Fruit fly (Drosophila melanogaster): ENCODE measurements around the gene CG1265.

CG1265 gene

dm6 chr3L:4269920-4270319 lies 15.3 kb downstream of the CG1265 start (continued):
- TF ChIP-seq Dad (GFP tag; optimal IDR thresholded peaks at IDR 0.05) (no peak), Doc2 (GFP tag; IDR thresholded peaks at IDR 0.05) (no peak), Nf-YC (tag; optimal IDR thresholded peaks at IDR 0.05) (peak; percentile 68), Eip74EF (GFP tag; optimal IDR thresholded peaks at IDR 0.05) (peak in 1 of 2 experiments; percentile 69), CG1832 (GFP tag; optimal IDR thresholded peaks at IDR 0.05) (no peak), Usf (GFP tag; optimal IDR thresholded peaks at IDR 0.05) (peak; percentile 15), CG2199 (GFP tag; IDR thresholded peaks at IDR 0.05) (0 out of 3 replicates have a peak, but pooled peaks have one; percentile 40), Med (GFP tag) (peak; percentile 37), CG12299 (tag; optimal IDR thresholded peaks at IDR 0.05) (peak; percentile 63), gcm (GFP tag; optimal IDR thresholded peaks at IDR 0.05) (peak; percentile 72), CG16779 (GFP tag; IDR thresholded peaks at IDR 0.05) (no peak), CG4282 (GFP tag; optimal IDR thresholded peaks at IDR 0.05) (no peak), CG2116 (GFP tag; optimal IDR thresholded peaks at IDR 0.05) (peak; percentile 17), Meics (GFP tag; optimal IDR thresholded peaks at IDR 0.05) (peak; percentile 67), Max (GFP tag; optimal IDR thresholded peaks at IDR 0.05) (peak; percentile 40), CG2678 (tag; optimal IDR thresholded peaks at IDR 0.05) (peak; percentile 88), CG13296 (GFP tag; optimal IDR thresholded peaks at IDR 0.05) (peak; percentile 74), Ets65A (GFP tag) (no peak), CG7745 (tag; optimal IDR thresholded peaks at IDR 0.05) (no peak), gem (tag; optimal IDR thresholded peaks at IDR 0.05) (peak; percentile 84), Fer2 (tag; optimal IDR thresholded peaks at IDR 0.05) (peak; percentile 16), Atf3 (GFP tag; optimal IDR thresholded peaks at IDR 0.05) (no peak), CG13424 (tag; optimal IDR thresholded peaks at IDR 0.05) (peak; percentile 82), CG10979 (tag; optimal IDR thresholded peaks at IDR 0.05) (peak; percentile 82), crol (GFP tag; IDR thresholded peaks at IDR 0.05) (peak; percentile 75), toy (GFP tag; IDR thresholded peaks at IDR 0.05) (no peak), peb (GFP tag; IDR thresholded peaks at IDR 0.05) (peak; percentile 7; the same call in 1 of the 2 replicates), CG30020 (tag; optimal IDR thresholded peaks at IDR 0.05) (peak; percentile 29), sc (optimal IDR thresholded peaks at IDR 0.05) (no peak), sc (GFP tag; optimal IDR thresholded peaks at IDR 0.05) (peak; percentile 44), CG6813 (GFP tag; optimal IDR thresholded peaks at IDR 0.05) (peak; percentile 65), Ptx1 (GFP tag; IDR thresholded peaks at IDR 0.05) (peak; percentile 79), zen (tag; optimal IDR thresholded peaks at IDR 0.05) (no peak), CG18764 (GFP tag; optimal IDR thresholded peaks at IDR 0.05) (peak; percentile 36), kah (GFP tag; optimal IDR thresholded peaks at IDR 0.05) (peak; percentile 56), CG14667 (GFP tag; IDR thresholded peaks at IDR 0.05) (peak; percentile 35; the same call in 1 of the 2 replicates), bsh (GFP tag; optimal IDR thresholded peaks at IDR 0.05) (peak; percentile 52 to 86), CG11456 (GFP tag; IDR thresholded peaks at IDR 0.05) (0 out of 3 replicates have a peak, but pooled peaks have one; percentile 28), CG10959 (GFP tag; IDR thresholded peaks at IDR 0.05) (peak; percentile 34; the same call in 1 of the 2 replicates), CG5953 (GFP tag; IDR thresholded peaks at IDR 0.05) (peak; percentile 53; the same call in 1 of the 2 replicates), CG32767 (GFP tag; IDR thresholded peaks at IDR 0.05) (peak; percentile 75; the same call in 1 of the 2 replicates), CG12155 (GFP tag; optimal IDR thresholded peaks at IDR 0.05) (no peak), CG17361 (GFP tag; IDR thresholded peaks at IDR 0.05) (peak; percentile 86), CG12942 (GFP tag; optimal IDR thresholded peaks at IDR 0.05) (peak; percentile 16), Xrp1 (GFP tag; IDR thresholded peaks at IDR 0.05) (peak; percentile 81), pum (GFP tag; optimal IDR thresholded peaks at IDR 0.05) (no peak), zfh1 (GFP tag; IDR thresholded peaks at IDR 0.05) (peak; percentile 52; the same call in 1 of the 3 replicates), CG7786 (GFP tag; optimal IDR thresholded peaks at IDR 0.05) (no peak), sens (GFP tag) (peak; percentile 55), CG34422 (GFP tag; IDR thresholded peaks at IDR 0.05) (peak; percentile 54; the same call in 1 of the 3 replicates), gcm2 (GFP tag; optimal IDR thresholded peaks at IDR 0.05) (no peak)
